Worm (Caenorhabditis elegans) whole organism, L2 larva: ENCODE results near the gene F35A5.8.

Experiments
- C34F6.9 ChIP-seq: fragments of 150-350 bp; optimal IDR thresholded peaks from 2 replicates; lab custom pipeline; 2014; ENCODE audit warnings: missing biosample characterization, missing genetic modification characterization
- R02D3.7 ChIP-seq: fragments of 150-350 bp; optimal IDR thresholded peaks from 2 replicates; lab custom pipeline; 2014; ENCODE audit warnings: missing biosample characterization, missing genetic modification characterization
- Y55F3AM.14 ChIP-seq: fragments of 200-800 bp; sonication (Bioruptor generic); optimal IDR thresholded peaks from 2 replicates; lab custom pipeline; 2018; ENCODE audit warnings: mild to moderate bottlenecking, missing genetic modification characterization, missing compliant biosample characterization
- ZK546.5 ChIP-seq: sonication (generic microtip); optimal IDR thresholded peaks from 2 replicates; lab custom pipeline; 2017; ENCODE audit warnings: missing biosample characterization, missing genetic modification characterization
- alr-1 ChIP-seq: fragments of 150-350 bp; optimal IDR thresholded peaks from 2 replicates; lab custom pipeline; 2014; ENCODE audit warnings: missing biosample characterization, missing genetic modification characterization
- ceh-82 ChIP-seq: fragments of 150-350 bp; optimal IDR thresholded peaks from 2 replicates; lab custom pipeline; 2014; ENCODE audit warnings: missing biosample characterization, missing genetic modification characterization
- dmd-4 ChIP-seq: sonication (generic microtip); optimal IDR thresholded peaks from 2 replicates; lab custom pipeline; 2017; ENCODE audit warnings: missing biosample characterization, missing genetic modification characterization
- egl-27 ChIP-seq: sonication (generic microtip); optimal IDR thresholded peaks from 3 replicates; lab custom pipeline; 2017; ENCODE audit warnings: missing biosample characterization, missing genetic modification reagents, missing genetic modification characterization
- elt-1 ChIP-seq: fragments of 150-350 bp; optimal IDR thresholded peaks from 2 replicates; lab custom pipeline; 2014; ENCODE audit warnings: missing biosample characterization, missing genetic modification characterization
- fos-1 ChIP-seq: fragments of 150-350 bp; optimal IDR thresholded peaks from 2 replicates; lab custom pipeline; 2014; ENCODE audit warnings: missing biosample characterization, missing genetic modification characterization
- gmeb-1 ChIP-seq: fragments of 150-350 bp; optimal IDR thresholded peaks from 2 replicates; lab custom pipeline; 2014; ENCODE audit warnings: missing biosample characterization, missing genetic modification characterization
- mdl-1 ChIP-seq, 2 experiments: fragments of 150-350 bp in 1 of 2; sonication (generic microtip) in 1 of 2; optimal IDR thresholded peaks; 2 replicates each; lab custom pipeline; 2017; ENCODE audit warnings: missing biosample characterization in 2 of 2, missing genetic modification characterization in 2 of 2
- nhr-10 ChIP-seq: sonication (generic microtip); optimal IDR thresholded peaks from 2 replicates; lab custom pipeline; 2017; ENCODE audit warnings: missing biosample characterization, missing genetic modification characterization
- nhr-12 ChIP-seq: fragments of 150-350 bp; optimal IDR thresholded peaks from 2 replicates; lab custom pipeline; 2014; ENCODE audit warnings: missing biosample characterization, missing genetic modification characterization
- nhr-129 ChIP-seq: fragments of 150-350 bp; optimal IDR thresholded peaks from 2 replicates; lab custom pipeline; 2014; ENCODE audit warnings: missing biosample characterization, missing genetic modification characterization
- nhr-21 ChIP-seq: fragments of 150-350 bp; optimal IDR thresholded peaks from 2 replicates; lab custom pipeline; 2014; ENCODE audit warnings: missing biosample characterization, missing genetic modification characterization
- nhr-23 ChIP-seq: fragments of 150-350 bp; optimal IDR thresholded peaks from 2 replicates; lab custom pipeline; 2014; ENCODE audit warnings: missing biosample characterization, missing genetic modification reagents, missing genetic modification characterization
- nhr-237 ChIP-seq: fragments of 150-350 bp; optimal IDR thresholded peaks from 2 replicates; lab custom pipeline; 2014; ENCODE audit warnings: missing biosample characterization, missing genetic modification characterization
- nhr-25 ChIP-seq: fragments of 150-350 bp; sonication (generic microtip); optimal IDR thresholded peaks from 3 replicates; lab custom pipeline; 2014; ENCODE audit warnings: missing biosample characterization, missing genetic modification characterization
- nhr-6 ChIP-seq: fragments of 150-350 bp; optimal IDR thresholded peaks from 2 replicates; lab custom pipeline; 2014; ENCODE audit warnings: missing biosample characterization, missing genetic modification characterization
- nhr-77 ChIP-seq: fragments of 150-350 bp; optimal IDR thresholded peaks from 2 replicates; lab custom pipeline; 2014; ENCODE audit warnings: missing biosample characterization, missing genetic modification characterization
- peb-1 ChIP-seq: fragments of 150-350 bp; optimal IDR thresholded peaks from 2 replicates; lab custom pipeline; 2014; ENCODE audit warnings: missing biosample characterization, missing genetic modification characterization
- skn-1 ChIP-seq: sonication (generic microtip); optimal IDR thresholded peaks from 2 replicates; lab custom pipeline; 2017; ENCODE audit warnings: missing biosample characterization, missing genetic modification characterization
- sma-3 ChIP-seq: sonication (generic microtip); optimal IDR thresholded peaks from 2 replicates; lab custom pipeline; 2016; ENCODE audit warnings: missing genetic modification reagents, missing genetic modification characterization, missing compliant biosample characterization
- sma-9 ChIP-seq, 2 experiments: fragments of 150-350 bp in 1 of 2; sonication (generic microtip) in 1 of 2; optimal IDR thresholded peaks; 2 replicates each; lab custom pipeline; 2014 to 2016; ENCODE audit warnings: missing genetic modification characterization in 2 of 2, mild to moderate bottlenecking in 1 of 2, missing biosample characterization in 1 of 2, missing compliant biosample characterization in 1 of 2, missing genetic modification reagents in 1 of 2, moderate library complexity in 1 of 2
- snpc-4 ChIP-seq: fragments of 150-350 bp; optimal IDR thresholded peaks from 2 replicates; lab custom pipeline; 2014; ENCODE audit warnings: missing biosample characterization, missing genetic modification characterization
- unc-55 ChIP-seq: fragments of 150-350 bp; sonication (generic microtip); optimal IDR thresholded peaks from 3 replicates; lab custom pipeline; 2014; ENCODE audit warnings: missing biosample characterization, missing genetic modification reagents, missing genetic modification characterization
- unc-62 ChIP-seq: fragments of 150-350 bp; optimal IDR thresholded peaks from 2 replicates; lab custom pipeline; 2014; ENCODE audit warnings: missing biosample characterization, missing genetic modification reagents, missing genetic modification characterization
- zag-1 ChIP-seq: fragments of 150-350 bp; optimal IDR thresholded peaks from 2 replicates; lab custom pipeline; 2014; ENCODE audit warnings: missing biosample characterization, missing genetic modification characterization
- ztf-1 ChIP-seq: fragments of 200-800 bp; sonication (Bioruptor generic); conservative IDR thresholded peaks from 2 replicates; pipeline ENCODE4 v1.3.6; 2022; ENCODE audit warnings: missing genetic modification characterization, missing compliant biosample characterization
- ztf-4 ChIP-seq: fragments of 150-350 bp; optimal IDR thresholded peaks from 2 replicates; lab custom pipeline; 2014; ENCODE audit warnings: missing biosample characterization, missing genetic modification characterization

Gene F35A5.8

ce11 chrX:3762410-3762809 lies 40.9 kb downstream of the F35A5.8 start, which contains the start of gene T14G12.11:
T14G12.11 (minus strand) TSS chrX:3762547.
- no peak for TF ChIP-seq unc-62
- TF ChIP-seq Y55F3AM.14 (GFP tag; lab: Kevin White, UChicago): no peak
- no peak for TF ChIP-seq C34F6.9
- TF ChIP-seq nhr-21: no peak
- no peak for TF ChIP-seq ceh-82 (tag; lab: Kevin White, UChicago)
- TF ChIP-seq nhr-6: no peak
- TF ChIP-seq unc-55 (GFP tag; lab: Kevin White, UChicago): no peak
- TF ChIP-seq ZK546.5 (tag; lab: Kevin White, UChicago): no peak
- no peak for TF ChIP-seq alr-1 (tag; lab: Kevin White, UChicago)
- TF ChIP-seq nhr-77 (tag; lab: Kevin White, UChicago): no peak
- TF ChIP-seq skn-1 (tag; lab: Kevin White, UChicago): no peak
- TF ChIP-seq egl-27 (tag; lab: Kevin White, UChicago): no peak
- no peak for TF ChIP-seq elt-1 (tag; lab: Kevin White, UChicago)
- no peak for TF ChIP-seq mdl-1 (tag; optimal IDR thresholded peaks at IDR 0.05; lab: Kevin White, UChicago)
- no peak for TF ChIP-seq dmd-4 (tag; lab: Kevin White, UChicago)
- TF ChIP-seq gmeb-1 (tag; lab: Kevin White, UChicago): no peak
- no peak for TF ChIP-seq nhr-25 (tag; lab: Kevin White, UChicago)
- no peak for TF ChIP-seq zag-1 (tag; lab: Kevin White, UChicago)

- TF ChIP-seq nhr-6 (no peak), ceh-82 (tag; lab: Kevin White, UChicago) (no peak), nhr-77 (tag; lab: Kevin White, UChicago) (no peak), ztf-1 (GFP tag; lab: Robert Waterston, UW) (no peak), fos-1 (tag; lab: Kevin White, UChicago) (no peak), gmeb-1 (tag; lab: Kevin White, UChicago) (no peak), snpc-4 (no peak), peb-1 (tag; lab: Kevin White, UChicago) (no peak), ztf-4 (tag; lab: Kevin White, UChicago) (no peak), Y55F3AM.14 (GFP tag; lab: Kevin White, UChicago) (no peak)
Observed at ce11 chrX:3759820-3760219, 43.4 kb downstream of the F35A5.8 start.

ce11 chrX:3759345-3759744 lies 43.9 kb downstream of the F35A5.8 start, which contains the start of gene T14G12.6:
T14G12.6 (minus strand) TSS chrX:3759445.
- TF ChIP-seq nhr-129 (tag; lab: Kevin White, UChicago) (no peak), nhr-77 (tag; lab: Kevin White, UChicago) (no peak), ZK546.5 (tag; lab: Kevin White, UChicago) (no peak), nhr-237 (tag; lab: Kevin White, UChicago) (no peak), sma-3 (GFP tag; lab: Kevin White, UChicago) (no peak), R02D3.7 (tag; lab: Kevin White, UChicago) (no peak), nhr-23 (tag; lab: Kevin White, UChicago) (no peak)

- TF ChIP-seq nhr-25 (tag; lab: Kevin White, UChicago): no peak
- no peak for TF ChIP-seq egl-27 (tag; lab: Kevin White, UChicago)
- no peak for TF ChIP-seq ztf-1 (GFP tag; lab: Robert Waterston, UW)
Observed at ce11 chrX:3758399-3758798, 44.9 kb downstream of the F35A5.8 start, which contains the start of gene T14G12.12. T14G12.12 (minus strand) TSS chrX:3758499.

ce11 chrX:3756238-3756637 lies 47.0 kb downstream of the F35A5.8 start:
- TF ChIP-seq nhr-21 (peak; percentile 31), dmd-4 (tag; lab: Kevin White, UChicago) (no peak), ztf-4 (tag; lab: Kevin White, UChicago) (no peak), nhr-12 (tag; lab: Kevin White, UChicago) (no peak), sma-9 (GFP tag; optimal IDR thresholded peaks at IDR 0.05; lab: Kevin White, UChicago) (peak; percentile 20), sma-9 (tag; optimal IDR thresholded peaks at IDR 0.05; lab: Kevin White, UChicago) (no peak)

- TF ChIP-seq nhr-77 (tag; lab: Kevin White, UChicago) (no peak), nhr-10 (tag; lab: Kevin White, UChicago) (no peak)
Observed at ce11 chrX:3755753-3756152, 47.5 kb downstream of the F35A5.8 start.
